Worm (Caenorhabditis elegans) whole organism, midembryonic: ENCODE measurements around the gene F21C10.5.

Source experiments
- T22C8.4 ChIP-seq: fragments of 200-800 bp; sonication (Bioruptor generic); IDR thresholded peaks from 2 replicates; pipeline ENCODE4 v1.3.6; 2022; ENCODE audit warnings: missing genetic modification characterization, missing compliant biosample characterization
- cog-1 ChIP-seq: sonication (generic microtip); optimal IDR thresholded peaks from 2 replicates; lab custom pipeline; 2016; ENCODE audit warnings: missing genetic modification characterization, missing compliant biosample characterization
- flt-1 ChIP-seq: fragments of 200-800 bp; sonication (Bioruptor generic); IDR thresholded peaks from 2 replicates; pipeline ENCODE4 v1.3.6; 2022; ENCODE audit warnings: missing genetic modification characterization, missing compliant biosample characterization
- klf-2 ChIP-seq: fragments of 200-800 bp; sonication (Bioruptor generic); conservative IDR thresholded peaks from 2 replicates; pipeline ENCODE4 v1.3.6; 2022; ENCODE audit warnings: missing genetic modification reagents, missing genetic modification characterization, missing compliant biosample characterization
- med-1 ChIP-seq: sonication (generic microtip); optimal IDR thresholded peaks from 2 replicates; lab custom pipeline; 2017; ENCODE audit warnings: missing genetic modification characterization, mild to moderate bottlenecking, missing compliant biosample characterization, antibody characterized with exemption, missing genetic modification reagents; ENCODE audit not compliant: insufficient read depth
- ref-1 ChIP-seq: fragments of 200-800 bp; sonication (Bioruptor generic); conservative IDR thresholded peaks from 2 replicates; pipeline ENCODE4 v1.3.6; 2022; ENCODE audit warnings: missing genetic modification reagents, missing genetic modification characterization, missing compliant biosample characterization
- tab-1 ChIP-seq: fragments of 200-800 bp; sonication (Bioruptor generic); IDR thresholded peaks from 2 replicates; pipeline ENCODE4 v1.3.6; 2022; ENCODE audit warnings: missing genetic modification characterization, missing compliant biosample characterization
- ztf-23 ChIP-seq: fragments of 200-800 bp; sonication (Bioruptor generic); IDR thresholded peaks from 2 replicates; pipeline ENCODE4 v1.3.6; 2022; ENCODE audit warnings: missing genetic modification reagents, missing genetic modification characterization, missing compliant biosample characterization
- ztf-29 ChIP-seq: fragments of 200-800 bp; sonication (Bioruptor generic); IDR thresholded peaks from 2 replicates; pipeline ENCODE4 v1.3.6; 2022; ENCODE audit warnings: missing genetic modification reagents, missing genetic modification characterization, missing compliant biosample characterization

Gene F21C10.5

ce11 chrV:9108219-9108618 lies 17.2 kb upstream of the F21C10.5 start, which contains the start of gene F21C10.18:
TSS of gene F21C10.18 (plus strand) at chrV:9108519.
- TF ChIP-seq T22C8.4 (no peak), ztf-23 (GFP tag; lab: Robert Waterston, UW) (no peak), tab-1 (GFP tag; lab: Robert Waterston, UW) (no peak), cog-1 (tag; lab: Kevin White, UChicago) (no peak), ref-1 (GFP tag; lab: Robert Waterston, UW) (no peak), med-1 (GFP tag; lab: Kevin White, UChicago) (no peak), flt-1 (GFP tag; lab: Robert Waterston, UW) (no peak), ztf-29 (GFP tag; lab: Robert Waterston, UW) (no peak), klf-2 (GFP tag; lab: Robert Waterston, UW) (no peak)

ce11 chrV:9109281-9109680 lies 16.2 kb upstream of the F21C10.5 start, which contains the start of gene pqn-31:
TSS of gene pqn-31 (plus strand) at chrV:9109581.
- TF ChIP-seq ztf-29 (GFP tag; lab: Robert Waterston, UW) (no peak), cog-1 (tag; lab: Kevin White, UChicago) (no peak), med-1 (GFP tag; lab: Kevin White, UChicago) (no peak), ztf-23 (GFP tag; lab: Robert Waterston, UW) (no peak), ref-1 (GFP tag; lab: Robert Waterston, UW) (no peak), T22C8.4 (no peak), tab-1 (GFP tag; lab: Robert Waterston, UW) (no peak), klf-2 (GFP tag; lab: Robert Waterston, UW) (no peak), flt-1 (GFP tag; lab: Robert Waterston, UW) (no peak)

DNA sequence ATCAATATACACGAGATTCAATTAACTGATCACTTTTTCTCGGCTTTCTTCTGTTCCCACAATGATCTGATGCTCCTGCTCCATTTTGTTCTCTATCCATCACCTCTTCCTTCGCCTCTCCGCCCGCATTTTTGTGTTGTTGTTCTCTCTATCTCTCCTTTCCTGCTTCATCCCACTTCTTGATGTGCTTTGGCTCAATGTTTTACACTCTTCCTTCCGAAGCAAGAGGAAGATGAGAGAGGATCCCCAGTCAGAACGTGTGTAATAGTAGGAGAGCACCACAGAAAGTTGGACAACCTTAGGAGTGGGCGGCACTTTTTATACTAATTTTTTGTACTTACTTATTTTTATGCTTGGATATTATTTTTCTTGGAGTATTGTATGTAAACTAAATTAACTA lies 13.5 kb upstream of the F21C10.5 start:
- TF ChIP-seq ref-1 (GFP tag; lab: Robert Waterston, UW) (no peak), cog-1 (tag; lab: Kevin White, UChicago) (no peak), klf-2 (GFP tag; lab: Robert Waterston, UW) (no peak), med-1 (GFP tag; lab: Kevin White, UChicago) (no peak), T22C8.4 (no peak), ztf-23 (GFP tag; lab: Robert Waterston, UW) (no peak), ztf-29 (GFP tag; lab: Robert Waterston, UW) (no peak), flt-1 (GFP tag; lab: Robert Waterston, UW) (no peak), tab-1 (GFP tag; lab: Robert Waterston, UW) (no peak)

DNA sequence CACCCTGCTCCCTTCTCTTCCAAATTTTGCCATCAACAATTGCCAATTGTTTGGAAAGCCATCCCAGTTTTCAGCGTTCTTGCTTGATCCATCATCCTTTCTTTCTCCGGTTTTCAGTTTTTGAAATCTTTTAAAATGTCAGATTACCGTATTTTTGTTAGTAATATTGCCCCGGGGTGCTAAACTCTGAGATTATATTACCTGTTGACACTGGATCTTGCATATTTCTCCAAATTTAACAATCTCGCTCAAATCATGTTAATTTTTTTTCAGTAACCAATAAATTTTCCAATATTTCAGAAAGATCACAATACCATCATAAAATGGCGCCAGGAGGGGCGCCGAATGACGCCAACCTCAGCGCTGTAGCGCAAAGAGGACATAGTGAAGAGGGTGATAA lies 13.0 kb upstream of the F21C10.5 start, which contains the start of gene F21C10.7:
F21C10.7 (plus strand) TSS at position 301 of the 400 bp plus-strand sequence.
- TF ChIP-seq tab-1 (GFP tag; lab: Robert Waterston, UW), result no peak
- TF ChIP-seq ztf-29 (GFP tag; lab: Robert Waterston, UW), result no peak
- no peak for TF ChIP-seq T22C8.4
- no peak for TF ChIP-seq med-1 (GFP tag; lab: Kevin White, UChicago)
- TF ChIP-seq klf-2 (GFP tag; lab: Robert Waterston, UW), result no peak
- TF ChIP-seq ztf-23 (GFP tag; lab: Robert Waterston, UW), result no peak
- TF ChIP-seq ref-1 (GFP tag; lab: Robert Waterston, UW), result no peak
- no peak for TF ChIP-seq flt-1 (GFP tag; lab: Robert Waterston, UW)
- no peak for TF ChIP-seq cog-1 (tag; lab: Kevin White, UChicago)

DNA sequence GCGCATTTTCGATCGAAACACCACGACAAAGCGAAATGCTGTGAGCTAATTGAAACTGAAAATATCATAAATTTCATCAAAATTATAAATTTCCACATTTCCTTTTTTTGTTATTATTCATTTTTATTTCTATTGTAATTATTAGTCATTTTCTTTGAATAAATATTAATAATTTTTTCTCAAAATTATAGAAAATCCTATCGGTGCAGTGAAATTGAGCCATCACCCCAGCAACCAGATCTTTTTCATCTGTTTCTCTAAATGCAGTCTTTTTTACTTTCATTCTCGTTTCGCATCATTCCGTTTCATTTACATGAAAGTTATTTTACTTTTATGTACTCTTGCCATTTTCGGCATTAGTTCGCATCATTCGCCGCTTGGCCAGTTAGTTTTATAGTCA lies 3.4 kb upstream of the F21C10.5 start, which contains the start of gene F21C10.13:
F21C10.13 (plus strand) TSS at position 301 of the 400 bp plus-strand sequence.
- no peak for TF ChIP-seq med-1 (GFP tag; lab: Kevin White, UChicago)
- TF ChIP-seq ztf-23 (GFP tag; lab: Robert Waterston, UW), result no peak
- no peak for TF ChIP-seq cog-1 (tag; lab: Kevin White, UChicago)
- TF ChIP-seq tab-1 (GFP tag; lab: Robert Waterston, UW), result no peak
- TF ChIP-seq ztf-29 (GFP tag; lab: Robert Waterston, UW), result no peak
- no peak for TF ChIP-seq T22C8.4
- no peak for TF ChIP-seq klf-2 (GFP tag; lab: Robert Waterston, UW)
- no peak for TF ChIP-seq ref-1 (GFP tag; lab: Robert Waterston, UW)
- no peak for TF ChIP-seq flt-1 (GFP tag; lab: Robert Waterston, UW)

DNA sequence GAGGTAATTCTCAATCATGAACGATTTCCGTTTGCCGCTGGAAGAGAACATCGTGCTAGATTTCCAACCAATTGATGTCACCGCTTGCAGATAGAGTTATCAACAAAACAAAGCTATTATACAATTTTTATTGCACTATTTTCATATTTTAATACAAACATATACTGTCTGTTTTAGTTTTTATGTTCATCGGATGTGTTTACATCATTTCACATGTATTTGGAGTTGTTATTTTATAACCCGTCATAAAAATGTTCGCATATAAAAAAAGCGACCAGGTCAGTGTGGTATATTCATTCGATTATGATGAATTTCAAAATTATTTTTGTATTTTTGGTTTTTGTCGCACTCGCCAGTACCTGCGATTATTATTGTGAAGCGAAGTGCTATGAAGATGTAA lies 2.3 kb upstream of the F21C10.5 start, which contains the start of gene F21C10.11:
F21C10.11 (plus strand) TSS at position 301 of the 400 bp plus-strand sequence.
- TF ChIP-seq T22C8.4 (no peak), cog-1 (tag; lab: Kevin White, UChicago) (no peak), med-1 (GFP tag; lab: Kevin White, UChicago) (no peak)

DNA sequence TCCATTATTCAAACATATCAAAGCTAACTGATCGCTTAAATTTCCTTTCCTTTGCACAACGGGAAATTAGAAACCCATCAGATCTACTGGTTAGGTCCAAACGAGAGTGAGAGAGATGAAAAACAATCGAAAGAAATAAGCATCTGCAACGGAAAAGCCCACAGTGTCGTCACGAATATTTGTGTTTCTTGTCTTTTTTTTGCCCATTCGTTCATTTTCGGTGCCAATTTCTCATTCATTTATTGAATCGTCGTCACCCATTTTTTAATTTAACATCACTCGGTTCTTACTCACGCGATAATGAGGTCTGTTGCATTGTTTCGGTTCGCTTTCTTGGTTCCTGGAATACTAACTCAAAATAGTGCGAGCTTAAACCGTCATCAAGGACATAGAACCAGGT lies 1.3 kb upstream of the F21C10.5 start, which contains the start of gene F21C10.6:
F21C10.6 (plus strand) TSS at position 301 of the 400 bp plus-strand sequence.
- no peak for TF ChIP-seq ztf-29 (GFP tag; lab: Robert Waterston, UW)

- TF ChIP-seq T22C8.4, result no peak
- no peak for TF ChIP-seq cog-1 (tag; lab: Kevin White, UChicago)
- no peak for TF ChIP-seq med-1 (GFP tag; lab: Kevin White, UChicago)
- no peak for TF ChIP-seq flt-1 (GFP tag; lab: Robert Waterston, UW)
- TF ChIP-seq tab-1 (GFP tag; lab: Robert Waterston, UW), result no peak
- no peak for TF ChIP-seq klf-2 (GFP tag; lab: Robert Waterston, UW)
- TF ChIP-seq ref-1 (GFP tag; lab: Robert Waterston, UW), result no peak
- no peak for TF ChIP-seq ztf-29 (GFP tag; lab: Robert Waterston, UW)
- TF ChIP-seq ztf-23 (GFP tag; lab: Robert Waterston, UW), result no peak
Observed at ce11 chrV:9126316-9126715, 871 bp downstream of the F21C10.5 start, which contains the start of gene F21C10.4. TSS of gene F21C10.4 (plus strand) at chrV:9126616.

- TF ChIP-seq ztf-23 (GFP tag; lab: Robert Waterston, UW), result no peak
- no peak for TF ChIP-seq klf-2 (GFP tag; lab: Robert Waterston, UW)
- no peak for TF ChIP-seq cog-1 (tag; lab: Kevin White, UChicago)
- TF ChIP-seq flt-1 (GFP tag; lab: Robert Waterston, UW), result no peak
- TF ChIP-seq T22C8.4, result no peak
- TF ChIP-seq ztf-29 (GFP tag; lab: Robert Waterston, UW), result no peak
- TF ChIP-seq tab-1 (GFP tag; lab: Robert Waterston, UW), result no peak
Observed at ce11 chrV:9127773-9128172, 2.3 kb downstream of the F21C10.5 start, which contains the start of gene F21C10.3. TSS of gene F21C10.3 (plus strand) at chrV:9128073.
